Worm (Caenorhabditis elegans) whole organism, L2 larva: Measurements from ENCODE around the gene K06H7.8.

Source experiments
- egl-27 ChIP-seq: sonication (generic microtip); optimal IDR thresholded peaks from 3 replicates; lab custom pipeline; 2017; ENCODE audit warnings: missing biosample characterization, missing genetic modification reagents, missing genetic modification characterization
- nhr-25 ChIP-seq: fragments of 150-350 bp; sonication (generic microtip); optimal IDR thresholded peaks from 3 replicates; lab custom pipeline; 2014; ENCODE audit warnings: missing biosample characterization, missing genetic modification characterization

- TF ChIP-seq nhr-25 (tag; lab: Kevin White, UChicago), result peak; percentile 46
- TF ChIP-seq egl-27, result no peak
Observed at ce11 chrIII:8085355-8085754, 12.7 kb downstream of the K06H7.8 start, which contains the start of the genes K06H7.7 and grp-1.
